Worm (Caenorhabditis elegans): ENCODE results near the gene unc-9.

The unc-9 gene

ce11 chrX:13251914-13252434, 50.4 kb downstream of the unc-9 start, which contains the start of gene nhr-32 (continued):
- TF ChIP-seq Y5F2A.4 (GFP tag; optimal IDR thresholded peaks at IDR 0.05) (no peak), gei-8 (GFP tag; optimal IDR thresholded peaks at IDR 0.05) (no peak), mdt-29 (GFP tag; IDR thresholded peaks at IDR 0.05) (no peak), php-3 (GFP tag; IDR thresholded peaks at IDR 0.05) (no peak), fos-1 (tag; optimal IDR thresholded peaks at IDR 0.05) (no peak), ztf-7 (tag; optimal IDR thresholded peaks at IDR 0.05) (no peak), ceh-32 (tag; optimal IDR thresholded peaks at IDR 0.05; ENCODE audit: poor library complexity) (no peak), F26F4.8 (GFP tag; conservative IDR thresholded peaks at IDR 0.05) (no peak), daf-19 (GFP tag; conservative IDR thresholded peaks at IDR 0.05) (no peak), dmd-6 (GFP tag; IDR thresholded peaks at IDR 0.05) (peak; percentile 24), tra-1 (GFP tag; IDR thresholded peaks at IDR 0.05) (no peak), mdl-1 (tag; optimal IDR thresholded peaks at IDR 0.05) (peak in 1 of 2 experiments; percentile 22)

DNA sequence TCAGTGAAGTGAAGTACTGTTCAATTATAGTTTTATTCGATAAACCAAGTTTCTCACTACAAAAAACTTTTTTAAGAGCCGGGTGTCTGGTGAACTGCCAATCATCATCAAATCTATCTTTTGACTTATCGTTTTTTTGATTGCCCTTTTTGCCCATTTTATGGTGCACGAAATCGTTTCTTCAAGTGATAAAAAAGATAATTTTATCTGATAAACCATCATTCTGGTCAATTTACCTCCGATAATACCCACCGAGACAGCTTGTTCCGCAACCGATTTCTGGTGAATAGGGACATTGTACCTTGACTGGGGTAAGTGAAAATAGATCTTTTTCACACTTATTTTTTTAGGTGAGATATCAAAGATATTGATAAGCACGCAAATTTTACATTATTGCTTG, 56.0 kb downstream of the unc-9 start, which contains the start of gene K08H2.10:
Gene K08H2.10 (plus strand): TSS at position 230 of the 400 bp plus-strand sequence.
- TF ChIP-seq dmd-8 (GFP tag; IDR thresholded peaks at IDR 0.05) (no peak), nhr-77 (tag; optimal IDR thresholded peaks at IDR 0.05) (peak; percentile 35), lin-39 (tag; optimal IDR thresholded peaks at IDR 0.05) (no peak), ceh-32 (tag; optimal IDR thresholded peaks at IDR 0.05; ENCODE audit: poor library complexity) (no peak), pha-4 (GFP tag; IDR thresholded peaks at IDR 0.05) (no peak), pha-4 (tag; optimal IDR thresholded peaks at IDR 0.05) (no peak), zag-1 (tag; optimal IDR thresholded peaks at IDR 0.05) (no peak), lin-38 (GFP tag; IDR thresholded peaks at IDR 0.05) (no peak), ztf-7 (tag; optimal IDR thresholded peaks at IDR 0.05) (no peak), hlh-11 (tag; optimal IDR thresholded peaks at IDR 0.05) (peak; percentile 81), aha-1 (tag) (no peak), mep-1 (tag; optimal IDR thresholded peaks at IDR 0.05) (no peak), fos-1 (tag; optimal IDR thresholded peaks at IDR 0.05) (no peak), spr-1 (tag; optimal IDR thresholded peaks at IDR 0.05) (no peak), ceh-62 (tag; optimal IDR thresholded peaks at IDR 0.05) (no peak), dmd-6 (GFP tag; IDR thresholded peaks at IDR 0.05) (peak; percentile 94), nhr-237 (tag; optimal IDR thresholded peaks at IDR 0.05) (no peak), ZK337.2 (GFP tag; IDR thresholded peaks at IDR 0.05) (no peak), ctbp-1 (GFP tag; IDR thresholded peaks at IDR 0.05) (no peak), nhr-28 (tag; optimal IDR thresholded peaks at IDR 0.05) (peak; percentile 66), lin-13 (GFP tag; optimal IDR thresholded peaks at IDR 0.05) (no peak), aly-2 (tag; optimal IDR thresholded peaks at IDR 0.05) (no peak), unc-62 (GFP tag; optimal IDR thresholded peaks at IDR 0.05 in 1 of 2) (peak in 1 of 2 experiments; percentile 82), unc-62 (tag; optimal IDR thresholded peaks at IDR 0.05) (no peak), nhr-11 (tag; optimal IDR thresholded peaks at IDR 0.05) (no peak), mxl-2 (GFP tag; conservative IDR thresholded peaks at IDR 0.05) (no peak), Y105C5A.15 (GFP tag; IDR thresholded peaks at IDR 0.05) (no peak), zip-2 (tag; optimal IDR thresholded peaks at IDR 0.05) (no peak), T20F7.1 (GFP tag; optimal IDR thresholded peaks at IDR 0.05) (no peak), nhr-102 (tag; optimal IDR thresholded peaks at IDR 0.05) (no peak), mes-2 (tag; optimal IDR thresholded peaks at IDR 0.05; ENCODE audit: poor library complexity, severe bottlenecking) (no peak), daf-12 (tag; optimal IDR thresholded peaks at IDR 0.05) (no peak), tra-1 (GFP tag; IDR thresholded peaks at IDR 0.05) (peak; percentile 98), madf-5 (GFP tag; IDR thresholded peaks at IDR 0.05) (no peak), lin-29 (GFP tag; IDR thresholded peaks at IDR 0.05) (no peak), hlh-30 (tag; optimal IDR thresholded peaks at IDR 0.05; ENCODE audit: insufficient read depth) (no peak), dve-1 (tag; optimal IDR thresholded peaks at IDR 0.05; ENCODE audit: insufficient read depth) (peak; percentile 55), ZK546.5 (tag; optimal IDR thresholded peaks at IDR 0.05) (no peak), spr-3 (GFP tag; optimal IDR thresholded peaks at IDR 0.05) (no peak), snpc-1.2 (GFP tag; IDR thresholded peaks at IDR 0.05) (no peak), gei-8 (GFP tag; optimal IDR thresholded peaks at IDR 0.05) (no peak), egl-43 (GFP tag; IDR thresholded peaks at IDR 0.05) (no peak), mdt-29 (GFP tag; IDR thresholded peaks at IDR 0.05) (no peak), nhr-6 (tag; optimal IDR thresholded peaks at IDR 0.05) (no peak), nhr-48 (tag; optimal IDR thresholded peaks at IDR 0.05) (peak; percentile 7)

Data from whole organism, L4 larva.